Worm (Caenorhabditis elegans) whole organism, midembryonic: ENCODE measurements around the gene str-252.

Source experiments
- cog-1 ChIP-seq: sonication (generic microtip); optimal IDR thresholded peaks from 2 replicates; lab custom pipeline; 2016; ENCODE audit warnings: missing genetic modification characterization, missing compliant biosample characterization
- med-1 ChIP-seq: sonication (generic microtip); optimal IDR thresholded peaks from 2 replicates; lab custom pipeline; 2017; ENCODE audit warnings: missing genetic modification characterization, mild to moderate bottlenecking, missing compliant biosample characterization, antibody characterized with exemption, missing genetic modification reagents; ENCODE audit not compliant: insufficient read depth
- ref-1 ChIP-seq: fragments of 200-800 bp; sonication (Bioruptor generic); conservative IDR thresholded peaks from 2 replicates; pipeline ENCODE4 v1.3.6; 2022; ENCODE audit warnings: missing genetic modification reagents, missing genetic modification characterization, missing compliant biosample characterization
- ztf-29 ChIP-seq: fragments of 200-800 bp; sonication (Bioruptor generic); IDR thresholded peaks from 2 replicates; pipeline ENCODE4 v1.3.6; 2022; ENCODE audit warnings: missing genetic modification reagents, missing genetic modification characterization, missing compliant biosample characterization

Gene str-252

DNA sequence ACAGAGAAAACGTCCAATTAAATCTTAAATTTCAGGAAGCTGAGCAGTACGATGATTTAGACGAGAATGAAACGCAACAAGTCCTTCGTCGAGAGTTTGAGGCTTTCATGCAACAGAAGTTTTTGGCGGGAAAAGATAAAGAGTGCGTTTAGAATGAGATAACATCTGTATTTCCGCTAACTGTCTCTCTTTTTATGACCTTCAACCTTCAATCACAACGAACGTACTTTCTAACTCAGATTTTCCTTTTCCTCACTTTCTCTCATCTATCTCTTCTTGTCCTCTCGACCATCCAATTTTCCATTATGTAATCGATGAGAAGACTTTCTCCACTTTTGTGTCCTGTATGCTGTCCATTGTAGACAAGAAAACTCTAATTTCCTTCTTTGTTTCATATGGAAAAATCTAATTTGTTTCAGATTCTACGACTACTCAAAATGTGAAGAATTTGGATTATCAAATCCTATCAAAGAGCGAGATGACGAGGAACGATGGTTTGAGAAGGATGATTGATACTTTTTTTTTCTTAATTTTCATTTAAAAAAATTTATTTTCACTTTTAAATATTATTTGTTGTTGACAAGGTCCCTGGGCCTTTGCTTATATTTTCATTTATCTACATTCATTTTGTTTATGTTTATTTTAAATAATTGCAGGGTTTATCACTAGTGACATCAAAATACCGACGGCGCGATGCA, 47.1 kb downstream of the str-252 start, which contains the start of gene sao-1:
sao-1 (plus strand) TSS at position 648 of the 698 bp plus-strand sequence.
- TF ChIP-seq ref-1 (GFP tag; lab: Robert Waterston, UW) (no peak), cog-1 (no peak), ztf-29 (no peak), med-1 (GFP tag; lab: Kevin White, UChicago) (no peak)
